Comparison of ENCODE assay signal across 2 worm cellular contexts in the genomic region with DNA sequence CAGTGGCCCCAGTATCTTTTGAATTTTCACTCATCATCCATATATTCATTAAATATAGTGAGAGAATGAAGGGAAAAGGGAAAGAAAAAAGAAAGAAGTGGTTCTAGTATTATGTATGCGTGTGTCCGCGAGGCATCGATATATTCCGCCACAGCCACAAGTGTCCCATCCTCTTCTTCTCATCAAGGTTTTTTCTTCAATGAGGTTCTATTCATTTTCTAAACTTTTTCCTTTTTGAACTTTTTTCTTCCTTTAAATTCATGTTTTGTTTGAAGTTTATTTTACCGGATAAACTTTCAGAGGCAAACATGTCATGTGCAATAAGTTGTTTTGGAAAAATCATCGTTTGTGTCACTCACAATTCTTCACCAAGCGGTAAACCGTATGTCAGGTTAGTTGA.
TF ChIP-seq lines count a peak whose summit lies in the region.

Gene rgs-2 (plus strand): TSS at position 301 of the 400 bp plus-strand sequence.

TF ChIP-seq in whole organism, L1 larva, 84 proteins besides CTCF, POLR2A, EP300 and RAD21:
- TF ChIP-seq lin-14 (GFP tag; optimal IDR thresholded peaks at IDR 0.05; lab: Kevin White, UChicago) = peak; percentile 3
- TF ChIP-seq nhr-12 (tag; optimal IDR thresholded peaks at IDR 0.05; lab: Kevin White, UChicago) = no peak

TF ChIP-seq in whole organism, L2 larva, 48 proteins besides CTCF, POLR2A, EP300 and RAD21:
- TF ChIP-seq unc-55 (GFP tag; optimal IDR thresholded peaks at IDR 0.05; lab: Kevin White, UChicago) = peak; percentile 4
- TF ChIP-seq lin-11 (tag; optimal IDR thresholded peaks at IDR 0.05; lab: Kevin White, UChicago) = no peak
